Fruit fly (Drosophila melanogaster): Measurements from ENCODE around the gene Dsk.

dm6 chr3R:4186820-4187540 lies 3.1 kb downstream of the Dsk start:
- no peak for TF ChIP-seq CG10979 (tag; optimal IDR thresholded peaks at IDR 0.05)
- TF ChIP-seq jumu (GFP tag; optimal IDR thresholded peaks at IDR 0.05): no peak
- TF ChIP-seq CG10565 (GFP tag; optimal IDR thresholded peaks at IDR 0.05): no peak
- TF ChIP-seq fru (optimal IDR thresholded peaks at IDR 0.05): no peak
- TF ChIP-seq CG11398 (GFP tag; optimal IDR thresholded peaks at IDR 0.05): no peak
- TF ChIP-seq Xbp1 (GFP tag; optimal IDR thresholded peaks at IDR 0.05): no peak
- TF ChIP-seq unc-4 (GFP tag; IDR thresholded peaks at IDR 0.05; ENCODE audit: partially characterized antibody): no peak
- no peak for TF ChIP-seq Six4 (GFP tag; optimal IDR thresholded peaks at IDR 0.05)

All from whole organism, embryonic.